Fruit fly (Drosophila melanogaster) S2 (cell line): Measurements from ENCODE around the gene Trx2.
A peak's percentile ranks its signal among the peaks of the same experiment; 100 is the strongest.

ENCODE experiments used
- CG8478 ChIP-seq: fragments of >200 bp; optimal IDR thresholded peaks from 2 replicates; lab custom pipeline; 2018
- CTCF ChIP-seq, 2 experiments: fragments of >200 bp; optimal IDR thresholded peaks; 2 replicates each; lab custom pipeline; 2018

Gene Trx2

DNA sequence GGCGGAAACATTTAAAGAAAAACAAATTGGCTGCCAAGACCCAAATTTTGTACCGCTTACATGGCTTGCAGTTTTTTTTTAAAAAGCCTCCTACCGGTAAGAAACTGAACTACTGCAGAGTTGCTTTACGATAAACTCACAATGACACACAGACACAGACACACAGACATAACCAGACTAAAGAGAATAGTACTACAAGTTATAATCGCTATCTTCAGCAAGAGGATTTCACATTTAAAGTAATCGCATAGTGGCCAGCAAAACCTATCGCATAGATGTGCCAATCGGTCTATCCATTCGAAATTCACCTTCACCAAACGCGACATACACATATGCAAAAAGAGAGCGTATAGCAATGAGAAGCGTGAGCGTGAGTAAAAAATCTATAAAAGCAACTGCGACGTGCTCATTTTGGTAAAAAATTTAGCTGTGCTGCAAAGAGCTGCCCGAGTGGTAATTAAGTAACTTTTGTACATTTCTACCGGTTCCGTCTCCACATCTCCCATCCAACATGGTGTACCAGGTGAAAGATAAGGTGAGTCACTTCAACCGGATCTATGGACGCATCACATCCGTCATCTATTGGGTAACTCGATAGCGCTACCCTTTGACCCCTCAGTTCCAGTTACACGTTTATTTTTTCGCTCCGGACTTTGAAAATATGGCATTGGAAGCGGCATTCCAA, at the start of gene Trx2:
Gene Trx2, plus strand, starts transcription at position 161 of the 685 bp plus-strand sequence.
- peak; percentile 80 to 91 for TF ChIP-seq CTCF (optimal IDR thresholded peaks at IDR 0.05; lab: Kevin White, UChicago)
- TF ChIP-seq CG8478 (lab: Kevin White, UChicago) = no peak

DNA sequence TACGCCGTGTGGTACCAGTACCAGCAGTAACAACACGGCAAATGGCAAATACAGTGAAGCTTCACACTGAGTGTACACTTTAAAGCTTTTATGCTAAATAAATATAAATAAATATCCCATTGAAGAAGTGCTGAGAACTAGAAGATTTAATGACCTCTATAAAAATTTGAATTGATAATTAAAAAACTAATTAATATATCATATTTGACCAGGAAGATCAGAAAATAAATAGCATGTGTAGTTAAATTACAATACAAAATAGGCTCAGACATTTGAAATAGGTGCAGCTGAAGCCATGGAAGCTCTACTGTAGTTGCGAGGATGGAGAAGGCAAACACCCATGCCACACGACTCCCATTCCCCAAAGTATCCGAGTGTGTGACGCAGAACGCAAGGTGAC, 48.4 kb upstream of the Trx2 start:
- TF ChIP-seq CTCF (optimal IDR thresholded peaks at IDR 0.05; lab: Kevin White, UChicago) (no peak), CG8478 (lab: Kevin White, UChicago) (no peak)

DNA sequence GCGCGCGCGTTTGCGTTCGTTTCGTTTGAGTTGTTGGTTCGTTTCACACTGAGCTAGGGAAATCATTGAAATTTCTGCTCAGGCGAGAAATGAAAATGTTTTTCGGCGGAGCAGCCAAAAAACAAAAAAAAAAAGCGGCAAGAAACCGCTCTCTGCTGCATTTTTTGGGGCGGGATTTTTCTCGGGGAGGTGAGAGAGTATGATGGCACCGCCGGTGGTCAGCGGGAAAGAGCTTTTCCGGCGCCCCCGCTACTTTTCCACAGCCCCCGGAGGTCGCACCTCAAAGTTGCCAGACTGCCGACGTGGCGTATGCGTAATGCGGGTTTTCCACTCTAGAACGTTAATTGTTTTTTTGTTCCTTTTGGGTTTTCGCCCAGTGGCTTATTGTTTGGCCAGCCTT, 47.6 kb upstream of the Trx2 start, which contains the start of gene CG46468:
Gene CG46468, minus strand, starts transcription at position 52 of the 400 bp plus-strand sequence.
- no peak for TF ChIP-seq CTCF (optimal IDR thresholded peaks at IDR 0.05; lab: Kevin White, UChicago)
- no peak for TF ChIP-seq CG8478 (lab: Kevin White, UChicago)

DNA sequence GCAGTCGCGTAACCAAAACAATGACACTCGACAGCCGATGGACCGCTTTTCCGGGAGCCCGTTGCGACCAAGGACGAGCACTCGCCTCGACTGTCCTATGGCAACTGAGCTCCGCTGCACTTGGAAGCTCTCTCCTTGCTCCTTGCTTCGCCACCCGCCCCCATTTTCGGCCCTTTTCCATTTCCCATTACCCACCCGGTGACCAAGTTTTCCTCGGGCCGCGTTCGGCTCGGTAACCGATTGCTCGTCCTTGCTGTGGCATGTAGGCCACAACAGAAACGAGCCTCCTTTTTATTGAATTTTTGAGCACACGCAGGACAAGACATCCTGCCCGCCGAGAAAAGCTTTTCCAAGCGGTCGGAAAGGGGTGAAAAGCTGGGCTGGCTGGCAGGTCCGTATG, 46.3 kb upstream of the Trx2 start, which contains the start of gene jp:
Gene jp, minus strand, starts transcription at position 95 of the 400 bp plus-strand sequence.
- TF ChIP-seq CTCF (optimal IDR thresholded peaks at IDR 0.05; lab: Kevin White, UChicago) = no peak
- no peak for TF ChIP-seq CG8478 (lab: Kevin White, UChicago)

DNA sequence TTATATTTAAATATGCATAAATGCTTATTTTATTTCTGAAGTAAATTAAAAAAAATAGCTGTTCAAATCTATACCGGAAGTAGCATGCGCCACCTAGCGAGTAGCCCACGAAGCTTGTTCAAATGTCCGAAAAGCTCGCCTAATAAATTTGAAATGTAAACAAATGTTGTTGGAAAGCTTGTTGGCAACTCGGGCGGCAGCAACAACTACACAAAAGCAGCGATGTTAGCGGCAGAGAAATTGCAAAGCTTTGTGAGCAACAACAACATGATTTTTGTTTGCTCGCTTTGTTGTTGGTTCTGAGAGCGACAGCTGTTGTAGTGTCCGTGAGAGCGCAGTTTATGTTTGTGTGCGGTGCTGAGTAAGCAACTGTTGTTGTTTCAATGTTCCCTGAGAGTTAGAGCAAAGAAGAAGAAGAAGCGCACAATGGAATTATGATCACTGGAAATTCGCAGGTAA, 45.5 kb upstream of the Trx2 start:
- TF ChIP-seq CTCF (optimal IDR thresholded peaks at IDR 0.05; lab: Kevin White, UChicago) (peak; percentile 63 to 65), CG8478 (lab: Kevin White, UChicago) (no peak)

DNA sequence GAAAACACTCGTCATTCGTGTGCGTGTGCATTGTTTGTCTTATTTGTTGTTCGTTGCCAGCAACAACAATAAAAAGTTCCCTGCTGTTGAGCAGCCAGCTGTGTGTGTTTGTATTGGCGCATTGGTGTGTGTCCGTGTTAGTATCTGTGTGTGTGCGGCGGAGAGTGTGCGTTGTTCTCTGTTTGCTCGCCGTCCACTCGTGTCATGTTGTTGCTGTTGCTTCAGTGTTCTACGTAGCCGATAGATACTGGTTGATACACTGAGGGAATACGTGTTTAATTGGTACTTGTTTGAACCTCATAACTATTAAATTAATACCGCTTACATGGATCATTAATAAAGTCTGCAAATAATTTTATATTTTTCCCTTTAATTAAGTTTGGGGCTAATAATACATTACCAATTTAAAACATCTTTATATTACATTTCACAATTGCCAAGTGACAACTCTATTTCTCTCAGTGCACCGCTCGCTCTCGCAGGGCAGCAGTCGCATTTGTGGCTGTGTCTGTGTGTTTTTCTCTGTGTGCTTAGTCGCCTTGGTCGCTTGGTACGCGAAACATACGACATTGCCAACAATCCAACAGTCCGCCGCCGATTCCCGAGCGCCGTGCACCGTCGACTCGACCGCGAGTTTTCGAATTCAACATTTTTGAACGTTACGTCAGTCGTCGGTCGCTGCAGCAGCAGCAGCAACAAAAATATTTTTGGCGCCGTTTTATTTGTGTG, 44.4 kb upstream of the Trx2 start, which contains the start of gene brwl:
Gene brwl, plus strand, starts transcription at position 531 of the 729 bp plus-strand sequence.
- no peak for TF ChIP-seq CG8478 (lab: Kevin White, UChicago)
- no peak for TF ChIP-seq CTCF (optimal IDR thresholded peaks at IDR 0.05; lab: Kevin White, UChicago)

DNA sequence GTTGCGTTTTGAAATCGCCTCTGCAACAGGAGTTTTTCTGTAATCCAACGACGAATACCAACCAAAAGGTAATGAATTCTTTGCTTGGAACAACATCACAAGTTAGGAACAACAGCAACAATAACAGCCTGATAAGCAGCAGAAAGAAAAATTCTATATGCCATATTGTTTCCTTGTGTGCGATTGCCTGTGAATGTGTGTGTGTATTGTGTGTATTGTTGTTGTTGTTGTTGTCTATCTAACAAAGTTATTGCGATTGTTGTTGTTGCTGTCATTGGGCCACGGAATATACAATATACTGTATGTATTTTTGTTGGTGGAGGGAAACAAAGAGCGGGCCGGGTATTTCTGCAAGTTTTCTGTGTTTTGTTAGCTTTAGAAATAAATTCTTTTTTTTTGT, 43.8 kb upstream of the Trx2 start:
- TF ChIP-seq CTCF (optimal IDR thresholded peaks at IDR 0.05; lab: Kevin White, UChicago) (no peak), CG8478 (lab: Kevin White, UChicago) (no peak)

DNA sequence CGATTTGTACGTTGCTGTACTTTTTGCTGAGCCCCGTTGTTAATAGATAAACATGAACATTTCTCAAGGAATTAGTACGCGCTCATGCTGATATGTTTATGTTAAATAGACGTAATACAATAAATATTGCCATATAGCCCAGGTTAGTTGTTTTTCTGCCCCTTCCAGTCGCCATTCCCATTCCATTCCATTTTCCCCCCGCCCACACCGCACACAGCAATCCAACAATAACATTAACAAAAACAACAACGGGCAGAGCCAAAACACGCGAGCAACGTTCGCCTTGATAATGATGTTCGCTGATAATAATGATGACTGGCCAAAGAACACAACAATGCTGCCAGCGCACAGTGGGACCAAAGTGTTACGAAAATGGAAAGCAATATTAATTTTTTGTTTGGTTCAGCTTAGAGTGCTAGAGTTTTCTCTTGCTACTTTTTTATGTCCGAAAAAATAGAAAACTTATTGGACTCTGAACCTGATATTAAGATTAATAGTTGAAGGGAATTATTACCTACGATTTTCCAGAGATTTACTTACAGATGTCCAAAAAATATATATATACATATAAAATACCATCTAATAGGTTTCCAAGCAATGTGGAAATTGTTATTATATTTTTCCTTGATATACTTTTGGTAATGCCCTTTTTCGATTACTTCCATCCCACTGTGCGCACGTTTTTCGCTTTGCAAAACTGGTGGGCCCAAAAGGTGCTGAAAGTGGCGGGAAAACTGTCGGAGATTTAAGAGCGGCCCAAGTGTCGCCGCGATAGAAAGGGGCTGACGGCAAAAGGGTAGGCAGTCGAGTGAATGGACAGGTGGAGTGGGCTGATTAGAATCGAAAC, 43.2 kb upstream of the Trx2 start:
- TF ChIP-seq CTCF (optimal IDR thresholded peaks at IDR 0.05; lab: Kevin White, UChicago) = no peak
- no peak for TF ChIP-seq CG8478 (lab: Kevin White, UChicago)

DNA sequence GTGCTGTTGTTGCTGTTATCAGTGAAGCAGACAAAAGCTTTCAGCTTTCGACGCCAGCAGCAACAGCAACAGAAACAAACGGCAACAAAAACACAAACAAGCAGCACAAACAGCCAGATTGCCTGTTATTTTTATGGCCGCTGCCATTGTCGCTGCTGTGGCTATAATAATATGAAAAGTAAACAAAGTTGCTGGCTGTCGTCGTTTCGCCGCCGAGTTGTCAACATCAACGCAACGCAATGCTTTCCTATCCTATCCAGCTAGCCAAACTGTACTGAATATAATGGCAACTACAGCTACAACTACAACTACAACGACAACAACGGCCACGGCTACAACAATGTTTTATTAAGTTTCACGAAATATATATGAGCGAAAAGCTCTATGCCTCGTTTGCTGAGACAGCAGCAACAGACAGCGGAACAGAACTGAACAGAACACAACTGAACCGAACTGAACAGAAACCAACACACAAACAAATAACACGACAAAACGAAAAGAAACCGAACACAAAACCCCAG, 42.2 kb upstream of the Trx2 start:
- TF ChIP-seq CG8478 (lab: Kevin White, UChicago) (no peak), CTCF (optimal IDR thresholded peaks at IDR 0.05; lab: Kevin White, UChicago) (no peak)

DNA sequence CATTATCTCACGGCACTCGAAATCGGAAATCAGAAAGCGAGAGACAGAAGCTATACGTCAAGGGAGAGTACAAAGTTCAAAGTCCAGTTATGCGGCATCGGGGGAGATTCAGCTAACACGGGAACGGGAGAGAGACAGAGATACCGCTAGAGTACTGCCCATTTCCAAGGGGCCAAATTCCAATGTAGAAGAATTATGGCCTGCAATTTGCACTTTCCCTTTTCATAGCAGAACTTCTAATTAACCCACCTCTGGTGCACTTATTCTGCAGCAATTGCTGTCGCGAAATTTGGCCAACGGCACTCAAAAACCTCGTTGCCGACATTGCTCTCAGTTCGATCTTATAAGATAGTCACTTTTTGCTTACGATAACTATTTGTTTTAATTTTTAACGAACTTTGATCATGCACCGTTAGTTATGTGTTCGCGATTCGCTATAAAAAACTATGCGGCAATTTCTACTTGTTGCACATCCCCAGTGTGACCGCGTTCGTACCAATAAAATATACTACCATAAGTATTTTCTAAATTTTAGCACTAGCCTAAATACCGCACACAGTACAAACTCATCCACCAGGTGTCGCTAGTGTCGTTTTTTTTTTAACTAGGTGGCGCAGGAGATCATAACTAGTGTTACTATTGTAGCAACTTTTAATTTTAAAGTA, 36.6 kb upstream of the Trx2 start, which contains the start of gene Mtpalpha:
Gene Mtpalpha, minus strand, starts transcription at position 501 of the 665 bp plus-strand sequence.
- peak; percentile 91 to 97 for TF ChIP-seq CTCF (optimal IDR thresholded peaks at IDR 0.05; lab: Kevin White, UChicago)
- no peak for TF ChIP-seq CG8478 (lab: Kevin White, UChicago)

DNA sequence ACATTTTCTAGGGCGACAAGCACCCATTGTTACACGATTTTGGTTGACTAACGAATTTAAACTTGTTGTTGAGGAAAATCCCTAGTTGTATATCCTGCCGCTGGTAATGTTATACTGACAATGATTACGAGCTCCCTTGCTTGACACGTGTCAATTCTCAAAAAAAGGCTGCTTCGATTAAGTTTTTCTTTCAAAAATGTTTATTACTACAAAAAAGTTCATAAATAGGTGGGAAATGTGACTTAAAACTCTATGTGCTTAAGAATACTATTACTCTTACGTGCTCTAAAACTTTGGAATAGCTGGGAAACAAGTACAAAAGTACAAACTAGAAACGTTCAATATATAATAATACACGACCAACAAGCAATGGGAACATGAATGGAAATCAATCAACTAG, 33.4 kb upstream of the Trx2 start, which contains the start of gene CG31709:
Gene CG31709, minus strand, starts transcription at position 101 of the 400 bp plus-strand sequence.
- no peak for TF ChIP-seq CTCF (optimal IDR thresholded peaks at IDR 0.05; lab: Kevin White, UChicago)
- no peak for TF ChIP-seq CG8478 (lab: Kevin White, UChicago)

DNA sequence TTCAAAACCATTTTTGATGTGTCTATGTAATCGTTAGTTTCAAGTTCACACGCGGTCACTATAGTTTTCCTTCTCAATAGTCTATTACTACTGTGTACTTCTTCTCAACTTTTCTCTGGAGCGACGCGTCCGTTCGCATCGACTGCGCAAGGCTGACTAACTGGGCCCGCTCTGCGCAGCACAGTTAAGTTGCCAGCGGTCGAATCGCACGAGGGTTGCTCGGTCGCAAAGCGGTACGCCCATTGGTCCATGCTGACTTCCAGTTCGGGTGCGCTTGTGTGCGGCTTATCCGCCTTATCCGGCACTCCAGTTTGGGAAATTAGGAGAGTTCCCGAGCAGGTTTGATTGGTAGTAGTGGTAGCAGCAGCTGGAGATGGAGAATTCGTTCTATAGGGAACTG, 31.4 kb upstream of the Trx2 start, which contains the start of gene gcm:
Gene gcm, minus strand, starts transcription at position 164 of the 400 bp plus-strand sequence.
- TF ChIP-seq CG8478 (lab: Kevin White, UChicago) (no peak), CTCF (optimal IDR thresholded peaks at IDR 0.05; lab: Kevin White, UChicago) (no peak)

DNA sequence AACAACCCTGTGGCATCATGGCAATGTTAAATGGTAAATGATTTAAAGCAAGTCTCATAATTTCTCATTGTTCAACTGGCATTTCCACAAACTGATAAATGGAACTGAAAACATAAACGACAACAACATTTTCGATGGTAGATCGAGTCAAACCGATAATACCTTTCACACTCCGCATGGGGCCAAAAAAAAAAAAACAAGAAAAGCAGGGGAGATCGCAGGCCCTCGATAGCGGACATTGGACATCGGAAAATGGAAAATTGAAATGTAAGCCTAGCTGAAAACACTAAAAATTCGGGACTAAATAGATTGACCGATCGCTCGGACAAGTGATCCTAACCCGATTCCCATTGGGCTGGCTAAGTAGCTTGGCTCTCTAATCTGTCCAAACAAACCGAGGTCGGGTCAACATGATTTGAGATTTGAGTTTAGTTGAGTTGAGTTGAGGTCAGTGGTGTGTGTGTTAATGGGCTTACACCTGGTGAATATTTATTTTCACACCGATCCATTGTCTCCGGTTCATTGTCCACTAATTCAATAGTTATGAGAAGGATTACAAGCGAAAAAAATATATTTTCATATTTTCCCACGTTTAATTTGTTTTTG, 28.8 kb upstream of the Trx2 start:
- TF ChIP-seq CG8478 (lab: Kevin White, UChicago) = no peak
- no peak for TF ChIP-seq CTCF (optimal IDR thresholded peaks at IDR 0.05; lab: Kevin White, UChicago)
